Fruit fly (Drosophila melanogaster) whole organism, adult: ENCODE results near the gene CG16974.

Experiments used
- CG5204 ChIP-seq: fragments of 200-800 bp; sonication (Bioruptor generic); optimal IDR thresholded peaks from 2 replicates; lab custom pipeline; 2016; ENCODE audit warnings: missing biosample characterization, missing genetic modification characterization
- CG7101 ChIP-seq: fragments of 200-800 bp; sonication (Bioruptor generic); optimal IDR thresholded peaks from 2 replicates; lab custom pipeline; 2018; ENCODE audit warnings: missing biosample characterization, mild to moderate bottlenecking, missing genetic modification characterization, moderate library complexity
- Clk ChIP-seq: fragments of 200-800 bp; sonication (Bioruptor generic); optimal IDR thresholded peaks from 2 replicates; lab custom pipeline; 2017; ENCODE audit warnings: missing biosample characterization, missing genetic modification characterization
- Hr96 ChIP-seq: fragments of 200-800 bp; sonication (Bioruptor generic); optimal IDR thresholded peaks from 2 replicates; lab custom pipeline; 2016; ENCODE audit warnings: missing biosample characterization, missing genetic modification characterization
- kay ChIP-seq: fragments of 200-800 bp; sonication (Bioruptor generic); peaks from one replicate; lab custom pipeline; 2016; ENCODE audit warnings: missing biosample characterization, missing genetic modification characterization, borderline replicate concordance
- ovo ChIP-seq: fragments of 200-800 bp; sonication (Bioruptor generic); optimal IDR thresholded peaks from 2 replicates; lab custom pipeline; 2016; ENCODE audit warnings: missing biosample characterization, missing genetic modification characterization
- pad ChIP-seq: fragments of 200-800 bp; sonication (Bioruptor generic); optimal IDR thresholded peaks from 3 replicates; lab custom pipeline; 2017; ENCODE audit warnings: missing biosample characterization, missing genetic modification characterization, mild to moderate bottlenecking, moderate library complexity, missing genetic modification reagents
- toe ChIP-seq: fragments of 200-800 bp; sonication (Bioruptor generic); optimal IDR thresholded peaks from 2 replicates; lab custom pipeline; 2016; ENCODE audit warnings: missing biosample characterization, missing genetic modification characterization

CG16974 gene

DNA sequence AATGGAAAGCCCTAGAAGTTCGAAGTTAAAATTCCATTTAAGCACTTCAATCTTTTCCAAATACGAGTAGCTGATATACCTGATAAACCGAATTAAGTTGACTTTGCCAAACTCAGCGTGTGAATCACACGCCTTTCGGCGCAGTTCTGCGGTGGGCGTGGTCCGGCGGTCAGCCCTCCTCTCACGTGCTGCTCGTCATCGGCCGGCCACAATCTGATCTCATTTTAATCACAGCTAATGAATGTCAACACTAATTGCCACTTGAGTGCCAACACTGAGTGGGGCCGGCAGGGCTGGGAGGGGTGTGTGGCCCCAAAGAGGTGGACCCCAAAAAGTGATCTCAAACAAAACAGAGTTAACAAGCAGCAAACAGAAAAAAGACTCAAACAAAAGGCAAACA lies 55.9 kb downstream of the CG16974 start:
- TF ChIP-seq Clk (GFP tag; lab: Kevin White, UChicago) (no peak), CG5204 (GFP tag; lab: Kevin White, UChicago) (no peak), CG7101 (tag; lab: Kevin White, UChicago) (no peak), toe (GFP tag; lab: Kevin White, UChicago) (no peak), pad (GFP tag; lab: Kevin White, UChicago) (no peak), Hr96 (GFP tag; lab: Kevin White, UChicago) (no peak), ovo (GFP tag; lab: Kevin White, UChicago) (no peak), kay (GFP tag; lab: Kevin White, UChicago) (no peak)
